Fruit fly (Drosophila melanogaster): ENCODE results near the gene Tsp39D.

The Tsp39D gene

DNA sequence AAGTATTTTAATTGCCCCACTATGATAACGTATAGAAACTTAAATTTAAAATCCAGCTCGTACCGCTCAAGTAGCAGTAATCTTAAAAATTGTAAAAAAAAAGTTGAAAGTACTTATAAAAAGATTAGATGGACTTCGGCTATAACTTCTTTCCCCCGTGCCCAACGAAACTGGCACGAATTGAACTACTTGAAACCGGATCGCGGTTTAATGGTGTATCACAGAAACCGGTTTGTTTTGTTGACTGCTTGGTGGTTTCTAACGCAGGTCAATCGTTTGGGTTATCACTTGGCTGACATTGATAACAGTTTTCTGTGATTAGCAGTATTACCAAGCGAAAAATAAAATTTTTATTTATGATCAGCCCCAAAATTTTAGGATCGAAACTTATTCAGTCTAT is 22.9 kb downstream of the Tsp39D start (continued):
- TF ChIP-seq peb (GFP tag; IDR thresholded peaks at IDR 0.05) (no peak), CG11085 (GFP tag; IDR thresholded peaks at IDR 0.05) (no peak), CG10321 (GFP tag; IDR thresholded peaks at IDR 0.05) (no peak), chif (GFP tag; optimal IDR thresholded peaks at IDR 0.05) (no peak), CG16779 (GFP tag; IDR thresholded peaks at IDR 0.05) (no peak), CG6175 (GFP tag; IDR thresholded peaks at IDR 0.05) (no peak), MTF-1 (GFP tag; optimal IDR thresholded peaks at IDR 0.05; ENCODE audit: borderline replicate concordance) (no peak), sens (GFP tag) (peak; percentile 16), ATbp (GFP tag; optimal IDR thresholded peaks at IDR 0.05) (no peak), Dip2 (GFP tag; IDR thresholded peaks at IDR 0.05) (no peak), Poxn (GFP tag; IDR thresholded peaks at IDR 0.05) (no peak), al (GFP tag; IDR thresholded peaks at IDR 0.05) (no peak), da (GFP tag; optimal IDR thresholded peaks at IDR 0.05) (no peak), CG14050 (GFP tag; IDR thresholded peaks at IDR 0.05) (no peak), CG12071 (GFP tag; optimal IDR thresholded peaks at IDR 0.05) (no peak), CG9609 (GFP tag; optimal IDR thresholded peaks at IDR 0.05) (no peak), sug (tag; optimal IDR thresholded peaks at IDR 0.05) (peak; percentile 89), HLH4C (GFP tag; IDR thresholded peaks at IDR 0.05; ENCODE audit: partially characterized antibody) (no peak), CG10462 (GFP tag; optimal IDR thresholded peaks at IDR 0.05) (no peak), Hr78 (GFP tag; optimal IDR thresholded peaks at IDR 0.05) (peak in 1 of 2 experiments; percentile 94), kni (GFP tag; optimal IDR thresholded peaks at IDR 0.05) (peak; percentile 46), gcm (GFP tag; optimal IDR thresholded peaks at IDR 0.05) (no peak)

- no peak for TF ChIP-seq CG4820 (GFP tag; optimal IDR thresholded peaks at IDR 0.05)
- TF ChIP-seq CG17385 (GFP tag; optimal IDR thresholded peaks at IDR 0.05) = no peak
- TF ChIP-seq CG4854 (GFP tag; optimal IDR thresholded peaks at IDR 0.05) = no peak
- TF ChIP-seq CHES-1-like (GFP tag; optimal IDR thresholded peaks at IDR 0.05) = no peak
- TF ChIP-seq CG13296 (GFP tag; optimal IDR thresholded peaks at IDR 0.05) = no peak
- TF ChIP-seq onecut (GFP tag; IDR thresholded peaks at IDR 0.05) = no peak
- no peak for TF ChIP-seq cg (GFP tag; optimal IDR thresholded peaks at IDR 0.05)
- TF ChIP-seq CG7745 (tag; optimal IDR thresholded peaks at IDR 0.05) = no peak
- TF ChIP-seq CG12659 (GFP tag; optimal IDR thresholded peaks at IDR 0.05) = no peak
- TF ChIP-seq Six4 (GFP tag; optimal IDR thresholded peaks at IDR 0.05) = no peak
Measured at dm6 chr2L:21369606-21370005, 25.2 kb downstream of the Tsp39D start, which contains the start of gene Gr39b. Gr39b (minus strand) TSS chr2L:21369706.

- TF ChIP-seq CG15011 (GFP tag; optimal IDR thresholded peaks at IDR 0.05) (no peak), CG10147 (GFP tag; optimal IDR thresholded peaks at IDR 0.05) (no peak), CG8089 (GFP tag; optimal IDR thresholded peaks at IDR 0.05) (no peak), CG10979 (tag; optimal IDR thresholded peaks at IDR 0.05) (no peak), Camta (GFP tag; optimal IDR thresholded peaks at IDR 0.05) (no peak), stwl (tag; optimal IDR thresholded peaks at IDR 0.05) (no peak), wek (GFP tag; optimal IDR thresholded peaks at IDR 0.05) (no peak), run (tag; optimal IDR thresholded peaks at IDR 0.05) (no peak), CG6175 (GFP tag; IDR thresholded peaks at IDR 0.05) (no peak), sima (GFP tag; optimal IDR thresholded peaks at IDR 0.05) (no peak), Rx (GFP tag; IDR thresholded peaks at IDR 0.05) (no peak), CG10959 (GFP tag; IDR thresholded peaks at IDR 0.05) (no peak), hth (optimal IDR thresholded peaks at IDR 0.05) (no peak), CG7786 (GFP tag; optimal IDR thresholded peaks at IDR 0.05) (peak; percentile 54), nom (GFP tag; optimal IDR thresholded peaks at IDR 0.05) (no peak), mirr (GFP tag; optimal IDR thresholded peaks at IDR 0.05) (peak; percentile 65), Doc2 (GFP tag; IDR thresholded peaks at IDR 0.05) (no peak), p53 (GFP tag; optimal IDR thresholded peaks at IDR 0.05) (no peak), CG6272 (GFP tag; IDR thresholded peaks at IDR 0.05) (no peak), CG10267 (tag; optimal IDR thresholded peaks at IDR 0.05) (no peak), tgo (GFP tag; IDR thresholded peaks at IDR 0.05) (0 out of 3 replicates have a peak, but pooled peaks have one; percentile 24)
Measured at dm6 chr2L:21370886-21371285, 26.5 kb downstream of the Tsp39D start, which contains the start of gene CG8665. CG8665 (plus strand) TSS chr2L:21371227.

All from whole organism, embryonic.